Worm (Caenorhabditis elegans) whole organism, midembryonic: Measurements from ENCODE around the gene tcl-2.
A peak's percentile ranks its signal among the peaks of the same experiment; 100 is the strongest.

Source experiments
- cog-1 ChIP-seq: sonication (generic microtip); optimal IDR thresholded peaks from 2 replicates; lab custom pipeline; 2016; ENCODE audit warnings: missing genetic modification characterization, missing compliant biosample characterization
- flt-1 ChIP-seq: fragments of 200-800 bp; sonication (Bioruptor generic); IDR thresholded peaks from 2 replicates; pipeline ENCODE4 v1.3.6; 2022; ENCODE audit warnings: missing genetic modification characterization, missing compliant biosample characterization
- klf-2 ChIP-seq: fragments of 200-800 bp; sonication (Bioruptor generic); conservative IDR thresholded peaks from 2 replicates; pipeline ENCODE4 v1.3.6; 2022; ENCODE audit warnings: missing genetic modification reagents, missing genetic modification characterization, missing compliant biosample characterization
- ref-1 ChIP-seq: fragments of 200-800 bp; sonication (Bioruptor generic); conservative IDR thresholded peaks from 2 replicates; pipeline ENCODE4 v1.3.6; 2022; ENCODE audit warnings: missing genetic modification reagents, missing genetic modification characterization, missing compliant biosample characterization
- ztf-29 ChIP-seq: fragments of 200-800 bp; sonication (Bioruptor generic); IDR thresholded peaks from 2 replicates; pipeline ENCODE4 v1.3.6; 2022; ENCODE audit warnings: missing genetic modification reagents, missing genetic modification characterization, missing compliant biosample characterization

DNA sequence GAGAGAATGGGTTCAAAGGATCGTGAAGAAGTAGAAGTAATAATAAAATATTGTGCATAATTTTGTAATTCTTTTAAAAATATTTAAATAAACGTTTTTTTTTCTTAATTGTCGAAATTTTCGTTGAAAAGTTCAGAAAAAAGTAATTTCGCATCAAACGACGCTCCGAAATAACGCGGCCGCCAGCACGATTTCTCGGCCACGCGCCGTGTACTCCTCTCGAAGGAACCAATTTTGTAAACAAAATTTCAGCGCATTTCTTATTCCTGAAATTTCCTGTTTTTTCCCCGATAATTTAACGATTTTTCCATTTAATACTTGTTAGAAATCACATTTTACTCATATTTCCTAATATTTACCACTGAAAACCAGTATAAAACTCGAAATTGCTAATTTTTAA, 13.2 kb downstream of the tcl-2 start, which contains the start of gene Y38C1AA.12:
- no peak for TF ChIP-seq ref-1 (GFP tag; lab: Robert Waterston, UW)
- TF ChIP-seq klf-2 = no peak
- peak; percentile 84 for TF ChIP-seq flt-1
- peak; percentile 74 for TF ChIP-seq cog-1 (tag; lab: Kevin White, UChicago)
- TF ChIP-seq ztf-29 = no peak
